Worm (Caenorhabditis elegans) whole organism, early embryonic: Measurements from ENCODE around the gene Y37E11B.10.

Experiments used
- B0310.2 ChIP-seq: sonication (generic microtip); optimal IDR thresholded peaks from 2 replicates; lab custom pipeline; 2016; ENCODE audit warnings: mild to moderate bottlenecking, missing genetic modification characterization, missing compliant biosample characterization
- F13C5.2 ChIP-seq: sonication (generic microtip); optimal IDR thresholded peaks from 2 replicates; lab custom pipeline; 2017; ENCODE audit warnings: mild to moderate bottlenecking, missing genetic modification characterization, inconsistent platforms, missing compliant biosample characterization
- aly-1 ChIP-seq: sonication (generic microtip); optimal IDR thresholded peaks from 2 replicates; lab custom pipeline; 2016; ENCODE audit warnings: missing genetic modification characterization, missing compliant biosample characterization
- ama-1 ChIP-seq: fragments of 150-350 bp; optimal IDR thresholded peaks from 2 replicates; lab custom pipeline; 2014
- ceh-36 ChIP-seq: sonication (generic microtip); optimal IDR thresholded peaks from 2 replicates; lab custom pipeline; 2016; ENCODE audit warnings: missing genetic modification characterization, inconsistent platforms, missing compliant biosample characterization
- flt-1 ChIP-seq: fragments of 200-800 bp; sonication (Bioruptor generic); IDR thresholded peaks from 2 replicates; pipeline ENCODE4 v1.3.6; 2022; ENCODE audit warnings: missing genetic modification characterization, missing compliant biosample characterization
- hnd-1 ChIP-seq: sonication (generic microtip); optimal IDR thresholded peaks from 2 replicates; lab custom pipeline; 2016; ENCODE audit warnings: missing genetic modification characterization, missing compliant biosample characterization
- scrt-1 ChIP-seq: fragments of 200-800 bp; sonication (Bioruptor generic); IDR thresholded peaks from 2 replicates; pipeline ENCODE4 v1.3.6; 2022; ENCODE audit warnings: missing genetic modification characterization, missing compliant biosample characterization
- sea-1 ChIP-seq: fragments of 200-800 bp; sonication (Bioruptor generic); conservative IDR thresholded peaks from 2 replicates; pipeline ENCODE4 v1.3.6; 2022; ENCODE audit warnings: missing genetic modification characterization, missing compliant biosample characterization
- tbx-11 ChIP-seq: fragments of 200-800 bp; sonication (Bioruptor generic); IDR thresholded peaks from 2 replicates; pipeline ENCODE4 v1.3.6; 2022; ENCODE audit warnings: missing genetic modification characterization, missing compliant biosample characterization
- tbx-37 ChIP-seq: fragments of 200-800 bp; sonication (Bioruptor generic); conservative IDR thresholded peaks from 2 replicates; pipeline ENCODE4 v1.3.6; 2022; ENCODE audit warnings: missing genetic modification reagents, missing genetic modification characterization, missing compliant biosample characterization
- tra-4 ChIP-seq: sonication (generic microtip); optimal IDR thresholded peaks from 2 replicates; lab custom pipeline; 2017; ENCODE audit warnings: missing genetic modification characterization, missing compliant biosample characterization

ce11 chrIV:3626447-3626846 is 20.2 kb upstream of the Y37E11B.10 start:
- TF ChIP-seq ama-1 (no peak), flt-1 (GFP tag; lab: Robert Waterston, UW) (no peak), sea-1 (GFP tag; lab: Robert Waterston, UW) (no peak), scrt-1 (GFP tag; lab: Robert Waterston, UW) (no peak), F13C5.2 (no peak), tra-4 (no peak), tbx-37 (no peak), B0310.2 (tag; lab: Kevin White, UChicago) (no peak), hnd-1 (tag; lab: Kevin White, UChicago) (no peak), tbx-11 (GFP tag; lab: Robert Waterston, UW) (no peak), ceh-36 (tag; lab: Kevin White, UChicago) (no peak), aly-1 (tag; lab: Kevin White, UChicago) (no peak)
